Worm (Caenorhabditis elegans) whole organism, L2 larva: ENCODE results near the gene clc-32.

Experiments used
- R02D3.7 ChIP-seq: fragments of 150-350 bp; optimal IDR thresholded peaks from 2 replicates; lab custom pipeline; 2014; ENCODE audit warnings: missing biosample characterization, missing genetic modification characterization
- ceh-16 ChIP-seq: fragments of 150-350 bp; optimal IDR thresholded peaks from 2 replicates; lab custom pipeline; 2014; ENCODE audit warnings: missing biosample characterization, missing genetic modification characterization
- egl-27 ChIP-seq: sonication (generic microtip); optimal IDR thresholded peaks from 3 replicates; lab custom pipeline; 2017; ENCODE audit warnings: missing biosample characterization, missing genetic modification reagents, missing genetic modification characterization
- lsy-2 ChIP-seq, 2 experiments: fragments of 150-350 bp in 1 of 2; sonication (generic microtip) in 1 of 2; optimal IDR thresholded peaks; 2 replicates each; lab custom pipeline; 2014 to 2017; ENCODE audit warnings: missing biosample characterization in 2 of 2, missing genetic modification characterization in 2 of 2
- nhr-6 ChIP-seq: fragments of 150-350 bp; optimal IDR thresholded peaks from 2 replicates; lab custom pipeline; 2014; ENCODE audit warnings: missing biosample characterization, missing genetic modification characterization

ce11 chrV:16158391-16158790 lies 17.4 kb upstream of the clc-32 start, which contains the start of gene str-99:
- no peak for TF ChIP-seq egl-27 (tag; lab: Kevin White, UChicago)
- no peak for TF ChIP-seq lsy-2 (tag; optimal IDR thresholded peaks at IDR 0.05; lab: Kevin White, UChicago)
- no peak for TF ChIP-seq nhr-6 (tag; lab: Kevin White, UChicago)
- TF ChIP-seq ceh-16 (tag; lab: Kevin White, UChicago), result no peak
- no peak for TF ChIP-seq R02D3.7 (tag; lab: Kevin White, UChicago)
